Worm (Caenorhabditis elegans): ENCODE results near the gene irld-25.

DNA sequence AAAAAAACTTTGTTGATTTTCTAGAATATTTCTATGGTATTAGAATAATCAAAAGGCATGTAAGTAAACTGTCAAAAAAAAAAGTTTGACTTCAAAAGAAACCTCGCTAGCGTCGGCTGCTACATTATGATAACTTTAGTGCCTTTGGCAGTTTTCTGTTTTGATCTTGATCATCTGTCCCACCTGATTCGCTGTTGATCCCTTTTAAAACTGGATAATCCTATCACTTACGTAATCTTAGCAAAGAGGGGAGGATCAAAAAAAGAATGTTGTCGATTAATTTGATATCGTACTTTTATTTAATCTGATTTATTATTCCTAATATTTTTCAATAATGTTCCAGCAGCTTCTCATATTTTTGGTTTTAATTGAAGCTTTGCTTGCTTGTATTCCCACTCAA lies 38.5 kb downstream of the irld-25 start, which contains the start of gene M01B2.8:
- TF ChIP-seq pax-1 (tag; optimal IDR thresholded peaks at IDR 0.05) (no peak), dve-1 (tag; optimal IDR thresholded peaks at IDR 0.05) (no peak), npax-4 (tag; optimal IDR thresholded peaks at IDR 0.05) (no peak)
